Worm (Caenorhabditis elegans) whole organism, L4 larva: ENCODE results near the gene Y67A10A.2.

Source experiments
- lin-38 ChIP-seq: fragments of 200-800 bp; sonication (Bioruptor generic); IDR thresholded peaks from 2 replicates; pipeline ENCODE4 v1.3.6; 2022; ENCODE audit warnings: missing genetic modification reagents, missing genetic modification characterization, missing compliant biosample characterization
- lir-3 ChIP-seq: sonication (generic microtip); optimal IDR thresholded peaks from 2 replicates; lab custom pipeline; 2016; ENCODE audit warnings: mild to moderate bottlenecking, missing genetic modification characterization, missing compliant biosample characterization
- mdt-29 ChIP-seq: fragments of 200-800 bp; sonication (Bioruptor generic); IDR thresholded peaks from 2 replicates; pipeline ENCODE4 v1.3.6; 2022; ENCODE audit warnings: missing genetic modification reagents, missing genetic modification characterization, missing compliant biosample characterization
- nhr-6 ChIP-seq: fragments of 150-350 bp; optimal IDR thresholded peaks from 2 replicates; lab custom pipeline; 2014; ENCODE audit warnings: missing biosample characterization, missing genetic modification characterization
- pha-4 ChIP-seq, 2 experiments: fragments of 150-350 bp in 1 of 2; fragments of 200-800 bp in 1 of 2; sonication (Bioruptor generic) in 1 of 2; IDR thresholded peaks in 1 of 2; optimal IDR thresholded peaks in 1 of 2; 2 replicates each; pipeline versions ENCODE4 v1.3.6 to Lab custom; 2014 to 2022; ENCODE audit warnings: missing genetic modification characterization in 2 of 2, missing genetic modification reagents in 2 of 2, missing biosample characterization in 1 of 2, missing compliant biosample characterization in 1 of 2
- set-16 ChIP-seq: fragments of 200-800 bp; sonication (Bioruptor generic); IDR thresholded peaks from 2 replicates; pipeline ENCODE4 v1.3.6; 2022; ENCODE audit warnings: missing genetic modification reagents, missing genetic modification characterization, missing compliant biosample characterization
- snpc-1.2 ChIP-seq: fragments of 200-800 bp; sonication (Bioruptor generic); IDR thresholded peaks from 2 replicates; pipeline ENCODE4 v1.3.6; 2022; ENCODE audit warnings: missing genetic modification reagents, missing genetic modification characterization, missing compliant biosample characterization

Gene Y67A10A.2

DNA sequence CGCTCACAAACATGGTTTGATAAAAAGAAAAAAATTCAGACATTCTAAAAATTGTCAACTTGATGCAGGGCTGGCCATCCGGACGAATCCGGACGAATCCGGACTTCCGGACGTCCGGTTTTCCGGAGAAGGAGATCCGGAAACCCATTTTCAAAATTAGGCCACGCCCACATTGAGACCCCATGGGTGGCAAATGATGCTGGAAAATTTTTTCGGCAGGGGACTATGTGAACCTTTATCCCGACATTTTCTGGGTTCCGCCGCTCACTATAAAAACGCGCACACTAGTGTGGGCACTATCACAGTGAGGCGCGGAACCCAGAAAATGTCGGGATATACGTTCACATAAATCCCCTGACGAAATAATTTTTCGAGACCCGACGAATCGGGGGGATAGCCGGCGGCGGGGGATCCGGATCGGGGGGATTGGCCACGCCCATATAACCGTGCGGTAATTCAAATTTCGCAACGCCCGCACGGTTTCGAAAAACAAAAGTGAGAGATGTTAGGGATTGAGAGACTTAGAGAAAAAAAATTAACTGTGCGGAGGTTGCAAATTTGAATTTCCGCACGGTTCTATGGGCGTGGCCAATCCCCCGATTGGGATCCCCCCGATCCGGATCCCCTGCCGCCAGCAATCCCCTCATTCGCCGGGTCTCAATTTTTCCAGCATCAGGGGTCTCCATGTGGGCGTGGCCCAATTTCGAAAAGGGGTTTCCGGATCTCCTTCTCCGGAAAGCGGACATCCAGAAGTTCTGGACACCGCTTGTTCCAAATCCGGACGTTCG, 50.1 kb downstream of the Y67A10A.2 start:
- TF ChIP-seq snpc-1.2 (peak; percentile 96), lin-38 (GFP tag; lab: Robert Waterston, UW) (peak; percentile 48; the same call in 1 of the 2 replicates), lir-3 (tag; lab: Kevin White, UChicago) (no peak), mdt-29 (GFP tag; lab: Robert Waterston, UW) (0 out of 2 replicates have a peak, but pooled peaks have one; percentile 18), set-16 (GFP tag; lab: Robert Waterston, UW) (peak; percentile 80), nhr-6 (tag; lab: Kevin White, UChicago) (no peak), pha-4 (GFP tag; IDR thresholded peaks at IDR 0.05; lab: Robert Waterston, UW) (0 out of 2 replicates have a peak, but pooled peaks have one; percentile 26), pha-4 (tag; optimal IDR thresholded peaks at IDR 0.05; lab: Kevin White, UChicago) (no peak)
